Fruit fly (Drosophila melanogaster): ENCODE results near the gene pasha.

The pasha gene

DNA sequence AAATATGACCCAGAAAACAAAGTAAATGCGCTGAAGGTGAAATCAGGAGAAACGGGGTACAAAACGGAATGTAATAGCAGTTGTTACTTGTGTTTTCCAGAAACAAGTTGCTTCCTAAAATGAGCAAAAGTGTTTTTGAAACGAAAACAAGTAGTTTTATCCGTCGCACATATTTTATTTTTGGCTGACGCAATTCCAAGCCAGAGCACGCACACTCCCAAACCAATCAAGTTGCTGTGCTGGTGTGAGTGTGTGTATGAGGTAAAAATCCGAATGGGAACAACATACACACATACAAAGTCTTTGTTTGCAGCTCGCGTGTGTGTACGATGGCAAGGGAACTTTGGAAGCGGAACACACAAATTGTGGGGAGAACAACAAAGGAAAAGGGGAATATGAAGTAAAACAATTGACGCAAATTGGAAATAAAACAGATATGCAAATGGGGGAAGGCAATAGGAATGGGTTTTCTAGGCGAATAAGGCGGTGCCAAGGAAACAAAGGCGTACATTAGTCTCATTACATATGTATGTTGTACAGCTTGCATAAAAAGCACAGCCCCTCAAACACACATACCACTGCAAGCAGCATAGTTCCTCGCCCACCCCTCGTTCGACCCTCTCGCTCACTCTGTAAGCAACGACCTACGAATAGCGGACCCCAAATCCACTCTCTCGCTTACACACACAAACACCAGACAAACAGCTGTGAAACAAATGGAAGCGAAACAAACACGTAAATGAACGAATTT lies 9.2 kb upstream of the pasha start:
- TF ChIP-seq CG12768 (GFP tag; optimal IDR thresholded peaks at IDR 0.05) (peak; percentile 90), cic (GFP tag; optimal IDR thresholded peaks at IDR 0.05) (peak; percentile 90), CG7101 (tag; optimal IDR thresholded peaks at IDR 0.05) (peak; percentile 37), CG1620 (GFP tag; optimal IDR thresholded peaks at IDR 0.05) (no peak), CG11617 (GFP tag; optimal IDR thresholded peaks at IDR 0.05) (peak; percentile 7), Crg-1 (GFP tag; optimal IDR thresholded peaks at IDR 0.05) (no peak), CG33017 (tag; optimal IDR thresholded peaks at IDR 0.05) (no peak), Mnt (GFP tag; optimal IDR thresholded peaks at IDR 0.05) (peak; percentile 39), CG7045 (GFP tag; optimal IDR thresholded peaks at IDR 0.05) (peak; percentile 25), Hr96 (GFP tag; optimal IDR thresholded peaks at IDR 0.05) (peak; percentile 56), CG14711 (tag; optimal IDR thresholded peaks at IDR 0.05) (no peak), cnc (optimal IDR thresholded peaks at IDR 0.05) (no peak), bab1 (GFP tag; optimal IDR thresholded peaks at IDR 0.05) (peak; percentile 25), tj (GFP tag; optimal IDR thresholded peaks at IDR 0.05) (peak; percentile 51), kay (GFP tag; ENCODE audit: borderline replicate concordance) (no peak), toe (GFP tag; optimal IDR thresholded peaks at IDR 0.05) (no peak), CG5204 (GFP tag; optimal IDR thresholded peaks at IDR 0.05) (no peak), Clk (GFP tag; optimal IDR thresholded peaks at IDR 0.05) (peak; percentile 24), ovo (GFP tag; optimal IDR thresholded peaks at IDR 0.05) (peak; percentile 75), pad (GFP tag; optimal IDR thresholded peaks at IDR 0.05) (peak; percentile 99)

dm6 chr3R:31609413-31610054 lies 8.2 kb upstream of the pasha start:
- TF ChIP-seq CG5204 (GFP tag; optimal IDR thresholded peaks at IDR 0.05) (no peak), tj (GFP tag; optimal IDR thresholded peaks at IDR 0.05) (no peak), Hr96 (GFP tag; optimal IDR thresholded peaks at IDR 0.05) (peak; percentile 19), pad (GFP tag; optimal IDR thresholded peaks at IDR 0.05) (peak; percentile 25), Mnt (GFP tag; optimal IDR thresholded peaks at IDR 0.05) (peak; percentile 68), CG11617 (GFP tag; optimal IDR thresholded peaks at IDR 0.05) (no peak), ovo (GFP tag; optimal IDR thresholded peaks at IDR 0.05) (peak; percentile 83), CG7101 (tag; optimal IDR thresholded peaks at IDR 0.05) (peak; percentile 68), cnc (optimal IDR thresholded peaks at IDR 0.05) (no peak), CG33017 (tag; optimal IDR thresholded peaks at IDR 0.05) (peak; percentile 59), CG14711 (tag; optimal IDR thresholded peaks at IDR 0.05) (peak; percentile 59), bab1 (GFP tag; optimal IDR thresholded peaks at IDR 0.05) (peak; percentile 79), CG12768 (GFP tag; optimal IDR thresholded peaks at IDR 0.05) (peak; percentile 9), CG1620 (GFP tag; optimal IDR thresholded peaks at IDR 0.05) (peak; percentile 68), Crg-1 (GFP tag; optimal IDR thresholded peaks at IDR 0.05) (no peak), Clk (GFP tag; optimal IDR thresholded peaks at IDR 0.05) (peak; percentile 24)

- peak; percentile 21 for TF ChIP-seq Mnt (GFP tag; optimal IDR thresholded peaks at IDR 0.05)
- TF ChIP-seq CG11617 (GFP tag; optimal IDR thresholded peaks at IDR 0.05) = peak; percentile 15
- no peak for TF ChIP-seq Hr96 (GFP tag; optimal IDR thresholded peaks at IDR 0.05)
- no peak for TF ChIP-seq CG7045 (GFP tag; optimal IDR thresholded peaks at IDR 0.05)
- peak; percentile 29 for TF ChIP-seq pad (GFP tag; optimal IDR thresholded peaks at IDR 0.05)
- no peak for TF ChIP-seq ovo (GFP tag; optimal IDR thresholded peaks at IDR 0.05)
- TF ChIP-seq cic (GFP tag; optimal IDR thresholded peaks at IDR 0.05) = peak; percentile 58
- no peak for TF ChIP-seq kay (GFP tag; ENCODE audit: borderline replicate concordance)
- peak; percentile 39 for TF ChIP-seq tj (GFP tag; optimal IDR thresholded peaks at IDR 0.05)
- TF ChIP-seq CG14711 (tag; optimal IDR thresholded peaks at IDR 0.05) = no peak
- peak; percentile 13 for TF ChIP-seq CG7101 (tag; optimal IDR thresholded peaks at IDR 0.05)
- peak; percentile 2 for TF ChIP-seq bab1 (GFP tag; optimal IDR thresholded peaks at IDR 0.05)
- no peak for TF ChIP-seq CG5204 (GFP tag; optimal IDR thresholded peaks at IDR 0.05)
These were observed 6.9 kb upstream of the pasha start, which contains the start of gene Med for dm6 chr3R:31610639-31611594. Med (plus strand) TSS chr3R:31611046.

- TF ChIP-seq CG12768 (GFP tag; optimal IDR thresholded peaks at IDR 0.05) (no peak), ovo (GFP tag; optimal IDR thresholded peaks at IDR 0.05) (no peak), pad (GFP tag; optimal IDR thresholded peaks at IDR 0.05) (no peak), CG14711 (tag; optimal IDR thresholded peaks at IDR 0.05) (no peak), tj (GFP tag; optimal IDR thresholded peaks at IDR 0.05) (no peak), CG11617 (GFP tag; optimal IDR thresholded peaks at IDR 0.05) (no peak), CG33017 (tag; optimal IDR thresholded peaks at IDR 0.05) (no peak), cic (GFP tag; optimal IDR thresholded peaks at IDR 0.05) (no peak), Mnt (GFP tag; optimal IDR thresholded peaks at IDR 0.05) (no peak), Hr96 (GFP tag; optimal IDR thresholded peaks at IDR 0.05) (no peak), kay (GFP tag; ENCODE audit: borderline replicate concordance) (no peak), CG5204 (GFP tag; optimal IDR thresholded peaks at IDR 0.05) (no peak), Clk (GFP tag; optimal IDR thresholded peaks at IDR 0.05) (no peak), toe (GFP tag; optimal IDR thresholded peaks at IDR 0.05) (no peak)
These were observed 5.2 kb upstream of the pasha start, which contains the start of gene CycG for dm6 chr3R:31612564-31612963. CycG (minus strand) TSS chr3R:31612664.

- TF ChIP-seq cic (GFP tag; optimal IDR thresholded peaks at IDR 0.05) (peak; percentile 80), CG7045 (GFP tag; optimal IDR thresholded peaks at IDR 0.05) (peak; percentile 98), Clk (GFP tag; optimal IDR thresholded peaks at IDR 0.05) (peak; percentile 95), CG7101 (tag; optimal IDR thresholded peaks at IDR 0.05) (peak; percentile 98), tj (GFP tag; optimal IDR thresholded peaks at IDR 0.05) (peak; percentile 87), CG14711 (tag; optimal IDR thresholded peaks at IDR 0.05) (peak; percentile 97), CG12768 (GFP tag; optimal IDR thresholded peaks at IDR 0.05) (peak; percentile 98), cnc (optimal IDR thresholded peaks at IDR 0.05) (no peak), CG1620 (GFP tag; optimal IDR thresholded peaks at IDR 0.05) (peak; percentile 99), kay (GFP tag; ENCODE audit: borderline replicate concordance) (no peak), Hr96 (GFP tag; optimal IDR thresholded peaks at IDR 0.05) (peak; percentile 95), toe (GFP tag; optimal IDR thresholded peaks at IDR 0.05) (peak; percentile 98), CG5204 (GFP tag; optimal IDR thresholded peaks at IDR 0.05) (peak; percentile 97), ovo (GFP tag; optimal IDR thresholded peaks at IDR 0.05) (peak; percentile 87), CG11617 (GFP tag; optimal IDR thresholded peaks at IDR 0.05) (peak; percentile 97), Mnt (GFP tag; optimal IDR thresholded peaks at IDR 0.05) (peak; percentile 88), CG33017 (tag; optimal IDR thresholded peaks at IDR 0.05) (peak; percentile 97), bab1 (GFP tag; optimal IDR thresholded peaks at IDR 0.05) (peak; percentile 99), Crg-1 (GFP tag; optimal IDR thresholded peaks at IDR 0.05) (peak; percentile 97), pad (GFP tag; optimal IDR thresholded peaks at IDR 0.05) (peak; percentile 88)
These were observed 1.8 kb upstream of the pasha start, which contains the start of the genes Mnat9 and CG1792 for dm6 chr3R:31616001-31616400. Mnat9 (minus strand) TSS chr3R:31616160. CG1792 (plus strand) TSS chr3R:31616303.

All from whole organism, adult.